Fruit fly (Drosophila melanogaster) whole organism, embryonic: ENCODE measurements around the gene LysRS.

Experiments used
- CG11695 ChIP-seq: fragments of 200-800 bp; sonication (Bioruptor generic); IDR thresholded peaks from 3 replicates; pipeline ENCODE4 v1.3.6; 2022; ENCODE audit warnings: missing biosample characterization, missing genetic modification characterization
- CG12942 ChIP-seq: fragments of 200-800 bp; sonication (Bioruptor generic); optimal IDR thresholded peaks from 3 replicates; lab custom pipeline; 2016; ENCODE audit warnings: missing biosample characterization, missing genetic modification characterization
- CG8478 ChIP-seq: fragments of >200 bp; optimal IDR thresholded peaks from 2 replicates; lab custom pipeline; 2018
- Hmx ChIP-seq: fragments of 200-800 bp; sonication (Bioruptor generic); optimal IDR thresholded peaks from 2 replicates; lab custom pipeline; 2016; ENCODE audit warnings: missing biosample characterization, missing genetic modification characterization
- ac ChIP-seq: fragments of 200-800 bp; sonication (Bioruptor generic); optimal IDR thresholded peaks from 3 replicates; lab custom pipeline; 2017; ENCODE audit warnings: missing biosample characterization, mild to moderate bottlenecking, missing genetic modification characterization
- fru ChIP-seq: fragments of >200 bp; optimal IDR thresholded peaks from 2 replicates; lab custom pipeline; 2017
- gfzf ChIP-seq: fragments of 200-800 bp; sonication (Bioruptor generic); optimal IDR thresholded peaks from 2 replicates; lab custom pipeline; 2016; ENCODE audit warnings: missing biosample characterization, mild to moderate bottlenecking, missing genetic modification characterization, moderate library complexity
- zfh2 ChIP-seq: fragments of 200-800 bp; sonication (Bioruptor generic); optimal IDR thresholded peaks from 2 replicates; lab custom pipeline; 2016; ENCODE audit warnings: missing biosample characterization, missing genetic modification characterization

DNA sequence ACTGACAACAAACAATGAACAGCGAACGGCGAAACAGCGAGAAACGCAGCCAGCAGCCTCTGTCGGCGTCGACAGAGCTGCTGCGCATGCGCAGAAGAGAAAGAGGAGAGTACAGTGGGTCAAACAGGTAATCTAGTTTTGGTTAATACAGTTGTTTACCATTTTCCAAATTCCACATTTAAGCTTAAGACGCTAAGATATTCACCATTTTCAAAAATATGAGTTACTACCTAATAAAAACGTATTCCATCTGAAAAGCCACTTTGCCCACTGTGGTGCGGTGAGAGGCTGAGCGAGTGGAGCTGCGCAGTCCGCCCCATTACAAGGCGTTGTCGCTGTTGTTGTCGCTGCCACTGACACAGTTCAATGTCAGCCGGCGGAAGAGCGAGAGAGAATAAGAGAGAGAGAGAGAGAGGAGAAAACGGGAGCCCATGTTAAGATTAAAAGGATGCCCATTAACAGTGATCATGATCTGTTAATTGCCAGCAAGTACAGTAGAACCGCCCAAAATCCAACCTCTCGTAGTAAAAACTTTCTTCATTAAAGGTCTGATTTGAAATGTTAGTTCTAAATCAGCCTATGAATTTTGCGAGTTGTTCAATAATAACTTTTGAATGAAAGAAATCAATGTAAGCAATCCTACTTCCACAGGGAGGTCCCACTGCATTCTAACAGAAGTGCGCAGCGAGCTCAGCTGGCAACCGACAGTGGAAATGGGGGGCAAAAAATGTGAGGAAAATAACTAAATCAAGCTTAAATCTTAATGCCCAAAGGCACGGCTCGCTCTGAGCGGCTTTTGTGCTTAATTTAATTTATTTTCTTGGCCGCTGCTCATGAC lies 42.3 kb upstream of the LysRS start:
- TF ChIP-seq Hmx (GFP tag; lab: Kevin White, UChicago) (peak; percentile 49), CG11695 (GFP tag; lab: Robert Waterston, UW) (peak; percentile 96), CG12942 (GFP tag; lab: Kevin White, UChicago) (peak; percentile 92), fru (lab: Kevin White, UChicago) (no peak), CG8478 (lab: Kevin White, UChicago) (no peak), gfzf (no peak), ac (GFP tag; lab: Kevin White, UChicago) (peak; percentile 93), zfh2 (GFP tag; lab: Kevin White, UChicago) (peak; percentile 72)
